Worm (Caenorhabditis elegans) whole organism, dauer: ENCODE results near the gene B0303.4.

ENCODE experiments used
- unc-62 ChIP-seq: sonication (generic microtip); optimal IDR thresholded peaks from 2 replicates; lab custom pipeline; 2017; ENCODE audit warnings: missing biosample characterization, missing genetic modification reagents, missing genetic modification characterization

B0303.4 gene

DNA sequence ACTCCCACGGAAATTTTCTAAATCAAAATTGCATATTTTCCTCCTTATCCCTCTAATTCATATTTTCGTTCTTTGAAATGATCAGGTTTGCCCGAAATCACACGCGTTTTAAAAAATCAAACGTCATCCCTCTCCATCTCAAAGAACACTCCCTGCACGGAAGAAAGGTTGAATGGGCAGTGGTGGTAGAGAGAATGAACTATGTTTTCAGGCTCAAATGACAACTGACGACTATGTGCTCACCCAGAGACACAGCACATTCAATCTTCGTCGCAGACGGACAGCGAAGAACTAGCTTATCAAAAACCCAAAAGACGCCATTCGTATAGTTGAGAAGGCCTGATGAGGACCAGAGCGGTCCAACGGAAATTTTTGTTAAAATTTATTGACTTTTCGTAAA lies 50.1 kb downstream of the B0303.4 start:
- no peak for TF ChIP-seq unc-62 (GFP tag; lab: Kevin White, UChicago)

DNA sequence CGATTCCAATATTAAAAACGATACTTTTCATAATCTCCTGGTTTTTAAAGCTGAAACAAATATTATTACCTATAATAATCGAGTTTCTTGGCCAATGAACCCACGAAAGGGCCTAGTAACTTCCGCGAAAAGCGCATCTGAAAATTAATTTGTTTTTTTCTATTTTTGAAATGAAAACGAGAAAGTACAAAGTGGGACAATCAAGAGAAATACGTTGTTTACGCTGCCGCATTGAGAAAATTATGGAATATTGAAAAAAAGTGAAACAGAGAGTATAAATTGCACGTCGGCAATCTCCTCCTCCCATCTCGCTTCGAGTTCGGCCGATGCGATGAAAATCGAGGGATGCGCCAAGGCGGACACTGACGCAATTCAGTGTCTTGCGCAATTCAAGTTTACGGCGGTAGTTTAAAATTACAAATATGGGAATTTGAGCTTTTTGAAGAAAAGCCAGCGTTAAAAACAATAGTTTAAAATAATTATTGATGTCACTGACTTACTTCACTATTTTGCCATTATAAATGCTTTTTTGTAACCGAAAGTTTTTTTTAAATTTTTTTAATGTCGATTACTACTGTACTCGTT lies 51.7 kb downstream of the B0303.4 start, which contains the start of gene pdhk-2:
TSS of gene pdhk-2 (minus strand) at position 137 of the 585 bp plus-strand sequence.
- no peak for TF ChIP-seq unc-62 (GFP tag; lab: Kevin White, UChicago)

DNA sequence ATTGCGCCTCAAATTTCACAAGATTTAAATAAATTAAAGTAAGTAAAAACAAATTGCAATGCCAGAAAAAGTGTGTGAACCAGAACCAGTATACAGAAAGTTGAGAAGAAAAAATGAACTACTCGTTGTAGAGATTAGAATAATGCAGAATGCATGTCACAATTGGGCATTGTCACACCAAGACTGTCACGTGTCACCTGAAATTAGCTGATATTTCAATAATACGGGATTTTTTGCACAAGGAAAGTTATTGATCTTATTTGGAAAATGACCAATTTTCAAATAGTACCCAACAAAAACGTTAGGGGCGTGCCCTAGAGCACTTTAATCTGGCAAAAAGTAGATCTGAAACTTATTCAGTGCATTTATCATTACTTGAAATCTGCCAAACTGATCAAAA lies 52.3 kb downstream of the B0303.4 start:
- no peak for TF ChIP-seq unc-62 (GFP tag; lab: Kevin White, UChicago)

DNA sequence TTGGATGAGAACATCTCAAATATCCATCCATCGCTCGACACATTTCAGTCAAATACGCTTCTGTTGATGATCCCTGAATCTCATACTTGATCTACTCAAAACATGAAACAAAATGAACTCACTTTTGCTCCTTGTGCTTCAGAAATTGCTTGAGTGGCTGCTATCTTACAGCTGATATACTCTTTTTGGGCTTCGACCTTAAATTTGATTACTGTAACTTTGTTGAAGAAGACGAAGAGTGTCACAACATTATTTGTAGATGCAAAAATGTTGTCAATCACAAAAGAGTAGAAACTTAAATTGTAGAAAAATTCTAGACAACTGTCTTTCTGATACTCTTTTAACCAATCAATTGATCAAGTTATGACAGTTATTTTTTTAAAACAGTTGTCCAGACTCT lies 52.9 kb downstream of the B0303.4 start:
- TF ChIP-seq unc-62 (GFP tag; lab: Kevin White, UChicago) = no peak
